Fruit fly (Drosophila melanogaster) whole organism, embryonic: Measurements from ENCODE around the gene Trpgamma.

ENCODE experiments used
- Ada2b ChIP-seq: fragments of 200-800 bp; sonication (Bioruptor generic); IDR thresholded peaks from 2 replicates; pipeline ENCODE4 v1.3.6; 2022; ENCODE audit warnings: missing biosample characterization, missing genetic modification characterization
- Aef1 ChIP-seq: fragments of 200-800 bp; sonication (Bioruptor generic); IDR thresholded peaks from 3 replicates; pipeline ENCODE4 v1.3.6; 2022; ENCODE audit warnings: missing biosample characterization, missing genetic modification characterization
- Asciz ChIP-seq: fragments of 200-800 bp; sonication (Bioruptor generic); optimal IDR thresholded peaks from 2 replicates; lab custom pipeline; 2017; ENCODE audit warnings: missing biosample characterization, mild to moderate bottlenecking, missing genetic modification characterization, missing genetic modification reagents
- Awh ChIP-seq: fragments of 200-800 bp; sonication (Bioruptor generic); IDR thresholded peaks from 2 replicates; pipeline ENCODE4, ENCODE4 v1.3.6; 2022; ENCODE audit warnings: missing biosample characterization, missing genetic modification characterization
- B-H1 ChIP-seq: fragments of 200-800 bp; sonication (Bioruptor generic); IDR thresholded peaks from 3 replicates; pipeline ENCODE4 v1.3.6; 2022; ENCODE audit warnings: missing biosample characterization, missing genetic modification characterization
- Bgb ChIP-seq: fragments of 200-800 bp; sonication (Bioruptor generic); IDR thresholded peaks from 2 replicates; pipeline ENCODE4 v1.3.6; 2022; ENCODE audit warnings: missing biosample characterization, missing genetic modification characterization; ENCODE audit not compliant: partially characterized antibody
- CG11504 ChIP-seq: fragments of 200-800 bp; sonication (Bioruptor generic); optimal IDR thresholded peaks from 3 replicates; lab custom pipeline; 2019; ENCODE audit warnings: missing biosample characterization, mild to moderate bottlenecking, missing genetic modification characterization, moderate library complexity
- CG11560 ChIP-seq: fragments of 200-800 bp; sonication (Bioruptor generic); IDR thresholded peaks from 3 replicates; pipeline ENCODE4 v1.3.6; 2022; ENCODE audit warnings: missing biosample characterization, missing genetic modification characterization
- CG12071 ChIP-seq: fragments of 200-800 bp; sonication (Bioruptor generic); optimal IDR thresholded peaks from 3 replicates; lab custom pipeline; 2018; ENCODE audit warnings: missing biosample characterization, mild to moderate bottlenecking, missing genetic modification characterization
- CG13894 ChIP-seq: fragments of 200-800 bp; sonication (Bioruptor generic); optimal IDR thresholded peaks from 3 replicates; lab custom pipeline; 2018; ENCODE audit warnings: missing biosample characterization, mild to moderate bottlenecking, missing genetic modification characterization, moderate library complexity
- CG14710 ChIP-seq: fragments of 200-800 bp; sonication (Bioruptor generic); optimal IDR thresholded peaks from 3 replicates; lab custom pipeline; 2019; ENCODE audit warnings: missing biosample characterization, mild to moderate bottlenecking, missing genetic modification characterization, moderate library complexity
- CG15073 ChIP-seq: fragments of 200-800 bp; sonication (Bioruptor generic); optimal IDR thresholded peaks from 2 replicates; lab custom pipeline; 2016; ENCODE audit warnings: missing biosample characterization, missing genetic modification characterization
- CG15479 ChIP-seq: fragments of 200-800 bp; sonication (Bioruptor generic); optimal IDR thresholded peaks from 3 replicates; lab custom pipeline; 2019; ENCODE audit warnings: missing biosample characterization, mild to moderate bottlenecking, missing genetic modification characterization, moderate library complexity
- CG17612 ChIP-seq: fragments of 200-800 bp; sonication (Bioruptor generic); IDR thresholded peaks from 2 replicates; pipeline ENCODE4 v1.3.6; 2022; ENCODE audit warnings: missing biosample characterization, missing genetic modification characterization
- CG17912 ChIP-seq: fragments of 200-800 bp; sonication (Bioruptor generic); optimal IDR thresholded peaks from 2 replicates; lab custom pipeline; 2018; ENCODE audit warnings: missing biosample characterization, mild to moderate bottlenecking, missing genetic modification characterization
- CG1792 ChIP-seq: fragments of 200-800 bp; sonication (Bioruptor generic); optimal IDR thresholded peaks from 2 replicates; lab custom pipeline; 2016; ENCODE audit warnings: missing biosample characterization, missing genetic modification characterization
- CG18619 ChIP-seq: fragments of 200-800 bp; sonication (Bioruptor generic); optimal IDR thresholded peaks from 3 replicates; lab custom pipeline; 2017; ENCODE audit warnings: missing biosample characterization, mild to moderate bottlenecking, missing genetic modification characterization
- CG2116 ChIP-seq: fragments of 200-800 bp; sonication (Bioruptor generic); optimal IDR thresholded peaks from 3 replicates; lab custom pipeline; 2018; ENCODE audit warnings: missing biosample characterization, mild to moderate bottlenecking, missing genetic modification characterization
- CG34224 ChIP-seq: fragments of 200-800 bp; sonication (Bioruptor generic); IDR thresholded peaks from 3 replicates; pipeline ENCODE4 v1.3.6; 2022; ENCODE audit warnings: missing biosample characterization, missing genetic modification characterization; ENCODE audit not compliant: partially characterized antibody
- CG4854 ChIP-seq: fragments of 200-800 bp; sonication (Bioruptor generic); optimal IDR thresholded peaks from 2 replicates; lab custom pipeline; 2016; ENCODE audit warnings: missing biosample characterization, missing genetic modification characterization, inconsistent platforms
- CG6791 ChIP-seq: fragments of 200-800 bp; sonication (Bioruptor generic); IDR thresholded peaks from 3 replicates; pipeline ENCODE4 v1.3.6; 2022; ENCODE audit warnings: missing biosample characterization, missing genetic modification characterization; ENCODE audit not compliant: partially characterized antibody
- Dp ChIP-seq: fragments of 200-800 bp; sonication (Bioruptor generic); optimal IDR thresholded peaks from 2 replicates; lab custom pipeline; 2018; ENCODE audit warnings: missing biosample characterization, mild to moderate bottlenecking, missing genetic modification characterization, moderate library complexity
- HLHmδ ChIP-seq: fragments of 200-800 bp; sonication (Bioruptor generic); optimal IDR thresholded peaks from 2 replicates; lab custom pipeline; 2018; ENCODE audit warnings: missing biosample characterization, mild to moderate bottlenecking, missing genetic modification characterization, moderate library complexity
- Hr3 ChIP-seq: fragments of 200-800 bp; sonication (Bioruptor generic); optimal IDR thresholded peaks from 3 replicates; lab custom pipeline; 2016; ENCODE audit warnings: missing biosample characterization, missing genetic modification characterization
- Med ChIP-seq: fragments of 200-800 bp; sonication (Bioruptor generic); peaks from one replicate; lab custom pipeline; 2016; ENCODE audit warnings: missing biosample characterization, missing genetic modification characterization, mild to moderate bottlenecking, inconsistent platforms, moderate library complexity
- NFAT ChIP-seq: fragments of 200-800 bp; sonication (Bioruptor generic); IDR thresholded peaks from 2 replicates; pipeline ENCODE4 v1.3.6; 2022; ENCODE audit warnings: missing biosample characterization, missing genetic modification characterization
- Nf-YA ChIP-seq: fragments of 200-800 bp; sonication (Bioruptor generic); IDR thresholded peaks from 2 replicates; pipeline ENCODE4 v1.3.6; 2022; ENCODE audit warnings: missing biosample characterization, missing genetic modification characterization
- Rfx ChIP-seq: fragments of 200-800 bp; sonication (Bioruptor generic); IDR thresholded peaks from 2 replicates; pipeline ENCODE4 v1.3.6; 2022; ENCODE audit warnings: missing biosample characterization, missing genetic modification characterization
- Sox100B ChIP-seq: fragments of 200-800 bp; sonication (Bioruptor generic); optimal IDR thresholded peaks from 3 replicates; lab custom pipeline; 2018; ENCODE audit warnings: missing biosample characterization, mild to moderate bottlenecking, missing genetic modification characterization
- Sry-β ChIP-seq: fragments of 200-800 bp; sonication (Bioruptor generic); optimal IDR thresholded peaks from 2 replicates; lab custom pipeline; 2018; ENCODE audit warnings: missing biosample characterization, mild to moderate bottlenecking, missing genetic modification characterization, moderate library complexity
- Xbp1 ChIP-seq: fragments of 200-800 bp; sonication (Bioruptor generic); optimal IDR thresholded peaks from 3 replicates; lab custom pipeline; 2016; ENCODE audit warnings: missing biosample characterization, mild to moderate bottlenecking, missing genetic modification characterization
- ap ChIP-seq: fragments of 200-800 bp; sonication (Bioruptor generic); IDR thresholded peaks from 2 replicates; pipeline ENCODE4 v1.3.6; 2022; ENCODE audit warnings: missing biosample characterization, missing genetic modification characterization
- chif ChIP-seq, 2 experiments: fragments of 200-800 bp; sonication (Bioruptor generic); optimal IDR thresholded peaks; 3 replicates each; lab custom pipeline; 2016; ENCODE audit warnings: missing biosample characterization in 2 of 2, missing genetic modification characterization in 2 of 2
- chn ChIP-seq: fragments of 200-800 bp; sonication (Bioruptor generic); optimal IDR thresholded peaks from 2 replicates; lab custom pipeline; 2016; ENCODE audit warnings: missing biosample characterization, missing genetic modification characterization
- ci ChIP-seq: fragments of 200-800 bp; sonication (Bioruptor generic); IDR thresholded peaks from 3 replicates; pipeline ENCODE4 v1.3.6; 2022; ENCODE audit warnings: missing biosample characterization, missing genetic modification characterization
- crol ChIP-seq: fragments of 200-800 bp; sonication (Bioruptor generic); IDR thresholded peaks from 2 replicates; pipeline ENCODE4 v1.3.6; 2022; ENCODE audit warnings: missing biosample characterization, missing genetic modification characterization
- fd96Cb ChIP-seq: fragments of 200-800 bp; sonication (Bioruptor generic); optimal IDR thresholded peaks from 2 replicates; lab custom pipeline; 2018; ENCODE audit warnings: missing biosample characterization, mild to moderate bottlenecking, missing genetic modification characterization, moderate library complexity
- gsb ChIP-seq: fragments of 200-800 bp; sonication (Bioruptor generic); IDR thresholded peaks from 2 replicates; pipeline ENCODE4 v1.3.6; 2022; ENCODE audit warnings: missing biosample characterization, missing genetic modification characterization
- hb ChIP-seq: fragments of 200-800 bp; sonication (Bioruptor generic); IDR thresholded peaks from 3 replicates; pipeline ENCODE4 v1.3.6; 2022; ENCODE audit warnings: missing biosample characterization, missing genetic modification characterization; ENCODE audit not compliant: partially characterized antibody
- hbn ChIP-seq: fragments of 200-800 bp; sonication (Bioruptor generic); IDR thresholded peaks from 2 replicates; pipeline ENCODE4 v1.3.6; 2022; ENCODE audit warnings: missing biosample characterization, missing genetic modification characterization; ENCODE audit not compliant: partially characterized antibody
- insv ChIP-seq, 2 experiments: fragments of 200-800 bp; sonication (Bioruptor generic); optimal IDR thresholded peaks; 3 replicates each; lab custom pipeline; 2016 to 2018; ENCODE audit warnings: missing biosample characterization in 2 of 2, missing genetic modification characterization in 2 of 2
- p53 ChIP-seq: fragments of 200-800 bp; sonication (Bioruptor generic); optimal IDR thresholded peaks from 2 replicates; lab custom pipeline; 2016; ENCODE audit warnings: missing biosample characterization, missing genetic modification characterization
- sens ChIP-seq: fragments of 200-800 bp; sonication (Bioruptor generic); peaks from one replicate; lab custom pipeline; 2016; ENCODE audit warnings: missing biosample characterization, missing genetic modification characterization
- seq ChIP-seq: fragments of 200-800 bp; sonication (Bioruptor generic); IDR thresholded peaks from 2 replicates; pipeline ENCODE4 v1.3.6; 2022; ENCODE audit warnings: missing biosample characterization, missing genetic modification characterization
- sr ChIP-seq: fragments of 200-800 bp; sonication (Bioruptor generic); IDR thresholded peaks from 3 replicates; pipeline ENCODE4 v1.3.6; 2022; ENCODE audit warnings: missing biosample characterization, missing genetic modification characterization
- twi ChIP-seq: fragments of 200-800 bp; optimal IDR thresholded peaks from 2 replicates; lab custom pipeline; 2019; ENCODE audit warnings: missing biosample characterization, mild to moderate bottlenecking, missing genetic modification characterization, moderate library complexity
- unpg ChIP-seq: fragments of 200-800 bp; sonication (Bioruptor generic); optimal IDR thresholded peaks from 3 replicates; lab custom pipeline; 2018; ENCODE audit warnings: missing biosample characterization, mild to moderate bottlenecking, missing genetic modification characterization, moderate library complexity
- vfl ChIP-seq: fragments of 200-800 bp; sonication (Bioruptor generic); optimal IDR thresholded peaks from 2 replicates; lab custom pipeline; 2016; ENCODE audit warnings: missing biosample characterization, missing genetic modification characterization

Trpgamma gene

dm6 chr2L:16720707-16721700 lies 44.5 kb upstream of the Trpgamma start (continued):
- TF ChIP-seq CG18619 (peak; percentile 84), Ada2b (peak; percentile 87), crol (GFP tag; lab: Robert Waterston, UW) (peak; percentile 31), Med (GFP tag; lab: Kevin White, UChicago) (peak; percentile 95), Hr3 (GFP tag; lab: Kevin White, UChicago) (peak; percentile 77), CG11504 (tag; lab: Kevin White, UChicago) (peak; percentile 89), vfl (GFP tag; lab: Kevin White, UChicago) (peak; percentile 22), unpg (GFP tag; lab: Kevin White, UChicago) (peak; percentile 88), ci (peak; percentile 97), Dp (GFP tag; lab: Kevin White, UChicago) (no peak), CG12071 (GFP tag; lab: Kevin White, UChicago) (peak; percentile 76), Nf-YA (GFP tag; lab: Robert Waterston, UW) (peak; percentile 89), CG4854 (GFP tag; lab: Kevin White, UChicago) (peak; percentile 78), CG6791 (no peak), twi (peak; percentile 79), B-H1 (peak; percentile 95), CG11560 (tag; lab: Robert Waterston, UW) (peak; percentile 76; the same call in 2 of the 3 replicates), CG15073 (GFP tag; lab: Kevin White, UChicago) (peak; percentile 42), CG1792 (GFP tag; lab: Kevin White, UChicago) (peak; percentile 54), seq (GFP tag; lab: Robert Waterston, UW) (peak; percentile 92), Sry-β (GFP tag; lab: Kevin White, UChicago) (peak; percentile 30), Awh (GFP tag; lab: Robert Waterston, UW) (peak; percentile 98), CG14710 (tag; lab: Kevin White, UChicago) (peak; percentile 93), hbn (GFP tag; lab: Robert Waterston, UW) (no peak), p53 (peak; percentile 37), CG15479 (no peak), CG13894 (tag; lab: Kevin White, UChicago) (peak; percentile 57), Bgb (GFP tag; lab: Robert Waterston, UW) (no peak), Sox100B (GFP tag; lab: Kevin White, UChicago) (peak; percentile 91), sr (GFP tag; lab: Robert Waterston, UW) (peak; percentile 74; the same call in 2 of the 3 replicates), CG34224 (GFP tag; lab: Robert Waterston, UW) (no peak), fd96Cb (tag; lab: Kevin White, UChicago) (peak; percentile 93), CG17612 (GFP tag; lab: Robert Waterston, UW) (peak; percentile 92), Xbp1 (GFP tag; lab: Kevin White, UChicago) (peak; percentile 96), gsb (GFP tag; lab: Robert Waterston, UW) (peak; percentile 86), Rfx (GFP tag; lab: Robert Waterston, UW) (peak; percentile 94), sens (peak; percentile 98), CG2116 (GFP tag; lab: Kevin White, UChicago) (peak; percentile 64), ap (peak; percentile 93), NFAT (GFP tag; lab: Robert Waterston, UW) (peak; percentile 86), Asciz (GFP tag; lab: Kevin White, UChicago) (peak; percentile 95), chn (GFP tag; lab: Kevin White, UChicago) (peak; percentile 82), hb (no peak), insv (GFP tag; optimal IDR thresholded peaks at IDR 0.05; lab: Kevin White, UChicago) (peak in 1 of 2 experiments; percentile 52), Aef1 (GFP tag; lab: Robert Waterston, UW) (peak; percentile 89), chif (GFP tag; optimal IDR thresholded peaks at IDR 0.05; lab: Kevin White, UChicago) (peak; percentile 59 to 87), CG17912 (GFP tag; lab: Kevin White, UChicago) (peak; percentile 54), HLHmδ (GFP tag; lab: Kevin White, UChicago) (no peak)
